Worm (Caenorhabditis elegans) whole organism, L2 larva: Measurements from ENCODE around the gene ubc-1.

Experiments used
- C34F6.9 ChIP-seq: fragments of 150-350 bp; optimal IDR thresholded peaks from 2 replicates; lab custom pipeline; 2014; ENCODE audit warnings: missing biosample characterization, missing genetic modification characterization
- R02D3.7 ChIP-seq: fragments of 150-350 bp; optimal IDR thresholded peaks from 2 replicates; lab custom pipeline; 2014; ENCODE audit warnings: missing biosample characterization, missing genetic modification characterization
- ZK546.5 ChIP-seq: sonication (generic microtip); optimal IDR thresholded peaks from 2 replicates; lab custom pipeline; 2017; ENCODE audit warnings: missing biosample characterization, missing genetic modification characterization
- aly-2 ChIP-seq: fragments of 150-350 bp; optimal IDR thresholded peaks from 2 replicates; lab custom pipeline; 2014; ENCODE audit warnings: missing biosample characterization, missing genetic modification characterization
- ceh-16 ChIP-seq: fragments of 150-350 bp; optimal IDR thresholded peaks from 2 replicates; lab custom pipeline; 2014; ENCODE audit warnings: missing biosample characterization, missing genetic modification characterization
- ceh-82 ChIP-seq: fragments of 150-350 bp; optimal IDR thresholded peaks from 2 replicates; lab custom pipeline; 2014; ENCODE audit warnings: missing biosample characterization, missing genetic modification characterization
- crh-2 ChIP-seq: sonication (generic microtip); optimal IDR thresholded peaks from 2 replicates; lab custom pipeline; 2017; ENCODE audit warnings: missing biosample characterization, missing genetic modification characterization
- egl-27 ChIP-seq: sonication (generic microtip); optimal IDR thresholded peaks from 3 replicates; lab custom pipeline; 2017; ENCODE audit warnings: missing biosample characterization, missing genetic modification reagents, missing genetic modification characterization
- fos-1 ChIP-seq: fragments of 150-350 bp; optimal IDR thresholded peaks from 2 replicates; lab custom pipeline; 2014; ENCODE audit warnings: missing biosample characterization, missing genetic modification characterization
- lin-11 ChIP-seq: fragments of 150-350 bp; sonication (generic microtip); optimal IDR thresholded peaks from 2 replicates; lab custom pipeline; 2014; ENCODE audit warnings: missing biosample characterization, missing genetic modification characterization, inconsistent platforms, mixed read lengths
- lsy-2 ChIP-seq, 2 experiments: fragments of 150-350 bp in 1 of 2; sonication (generic microtip) in 1 of 2; optimal IDR thresholded peaks; 2 replicates each; lab custom pipeline; 2014 to 2017; ENCODE audit warnings: missing biosample characterization in 2 of 2, missing genetic modification characterization in 2 of 2
- mab-5 ChIP-seq: fragments of 150-350 bp; optimal IDR thresholded peaks from 2 replicates; lab custom pipeline; 2014; ENCODE audit warnings: missing biosample characterization, missing genetic modification characterization
- mbf-1 ChIP-seq: sonication (generic microtip); optimal IDR thresholded peaks from 2 replicates; lab custom pipeline; 2017; ENCODE audit warnings: missing biosample characterization, missing genetic modification characterization
- mdl-1 ChIP-seq, 2 experiments: fragments of 150-350 bp in 1 of 2; sonication (generic microtip) in 1 of 2; optimal IDR thresholded peaks; 2 replicates each; lab custom pipeline; 2017; ENCODE audit warnings: missing biosample characterization in 2 of 2, missing genetic modification characterization in 2 of 2
- nhr-10 ChIP-seq: sonication (generic microtip); optimal IDR thresholded peaks from 2 replicates; lab custom pipeline; 2017; ENCODE audit warnings: missing biosample characterization, missing genetic modification characterization
- nhr-11 ChIP-seq: fragments of 150-350 bp; optimal IDR thresholded peaks from 2 replicates; lab custom pipeline; 2014; ENCODE audit warnings: missing biosample characterization, missing genetic modification characterization
- nhr-12 ChIP-seq: fragments of 150-350 bp; optimal IDR thresholded peaks from 2 replicates; lab custom pipeline; 2014; ENCODE audit warnings: missing biosample characterization, missing genetic modification characterization
- nhr-129 ChIP-seq: fragments of 150-350 bp; optimal IDR thresholded peaks from 2 replicates; lab custom pipeline; 2014; ENCODE audit warnings: missing biosample characterization, missing genetic modification characterization
- nhr-23 ChIP-seq: fragments of 150-350 bp; optimal IDR thresholded peaks from 2 replicates; lab custom pipeline; 2014; ENCODE audit warnings: missing biosample characterization, missing genetic modification reagents, missing genetic modification characterization
- nhr-237 ChIP-seq: fragments of 150-350 bp; optimal IDR thresholded peaks from 2 replicates; lab custom pipeline; 2014; ENCODE audit warnings: missing biosample characterization, missing genetic modification characterization
- nhr-25 ChIP-seq: fragments of 150-350 bp; sonication (generic microtip); optimal IDR thresholded peaks from 3 replicates; lab custom pipeline; 2014; ENCODE audit warnings: missing biosample characterization, missing genetic modification characterization
- nhr-6 ChIP-seq: fragments of 150-350 bp; optimal IDR thresholded peaks from 2 replicates; lab custom pipeline; 2014; ENCODE audit warnings: missing biosample characterization, missing genetic modification characterization
- peb-1 ChIP-seq: fragments of 150-350 bp; optimal IDR thresholded peaks from 2 replicates; lab custom pipeline; 2014; ENCODE audit warnings: missing biosample characterization, missing genetic modification characterization
- sem-4 ChIP-seq: fragments of 150-350 bp; optimal IDR thresholded peaks from 2 replicates; lab custom pipeline; 2014; ENCODE audit warnings: missing biosample characterization, missing genetic modification reagents, missing genetic modification characterization
- skn-1 ChIP-seq: sonication (generic microtip); optimal IDR thresholded peaks from 2 replicates; lab custom pipeline; 2017; ENCODE audit warnings: missing biosample characterization, missing genetic modification characterization
- sma-3 ChIP-seq: sonication (generic microtip); optimal IDR thresholded peaks from 2 replicates; lab custom pipeline; 2016; ENCODE audit warnings: missing genetic modification reagents, missing genetic modification characterization, missing compliant biosample characterization
- sma-9 ChIP-seq, 2 experiments: fragments of 150-350 bp in 1 of 2; sonication (generic microtip) in 1 of 2; optimal IDR thresholded peaks; 2 replicates each; lab custom pipeline; 2014 to 2016; ENCODE audit warnings: missing genetic modification characterization in 2 of 2, mild to moderate bottlenecking in 1 of 2, missing biosample characterization in 1 of 2, missing compliant biosample characterization in 1 of 2, missing genetic modification reagents in 1 of 2, moderate library complexity in 1 of 2
- snpc-4 ChIP-seq: fragments of 150-350 bp; optimal IDR thresholded peaks from 2 replicates; lab custom pipeline; 2014; ENCODE audit warnings: missing biosample characterization, missing genetic modification characterization
- unc-39 ChIP-seq: fragments of 150-350 bp; optimal IDR thresholded peaks from 2 replicates; lab custom pipeline; 2014; ENCODE audit warnings: missing biosample characterization, missing genetic modification characterization
- unc-55 ChIP-seq: fragments of 150-350 bp; sonication (generic microtip); optimal IDR thresholded peaks from 3 replicates; lab custom pipeline; 2014; ENCODE audit warnings: missing biosample characterization, missing genetic modification reagents, missing genetic modification characterization
- unc-62 ChIP-seq: fragments of 150-350 bp; optimal IDR thresholded peaks from 2 replicates; lab custom pipeline; 2014; ENCODE audit warnings: missing biosample characterization, missing genetic modification reagents, missing genetic modification characterization
- zag-1 ChIP-seq: fragments of 150-350 bp; optimal IDR thresholded peaks from 2 replicates; lab custom pipeline; 2014; ENCODE audit warnings: missing biosample characterization, missing genetic modification characterization
- ztf-1 ChIP-seq: fragments of 200-800 bp; sonication (Bioruptor generic); conservative IDR thresholded peaks from 2 replicates; pipeline ENCODE4 v1.3.6; 2022; ENCODE audit warnings: missing genetic modification characterization, missing compliant biosample characterization
- ztf-11 ChIP-seq: sonication (generic microtip); optimal IDR thresholded peaks from 2 replicates; lab custom pipeline; 2017; ENCODE audit warnings: missing biosample characterization, missing genetic modification characterization
- ztf-4 ChIP-seq: fragments of 150-350 bp; optimal IDR thresholded peaks from 2 replicates; lab custom pipeline; 2014; ENCODE audit warnings: missing biosample characterization, missing genetic modification characterization

The ubc-1 gene

ce11 chrIV:4137472-4137871 lies 34.7 kb downstream of the ubc-1 start, which contains the start of gene F49F1.9:
F49F1.9 (minus strand) TSS chrIV:4137572.
- TF ChIP-seq crh-2 (tag; lab: Kevin White, UChicago) (no peak), skn-1 (tag; lab: Kevin White, UChicago) (no peak), nhr-237 (tag; lab: Kevin White, UChicago) (no peak), nhr-129 (tag; lab: Kevin White, UChicago) (no peak), sma-9 (GFP tag; optimal IDR thresholded peaks at IDR 0.05; lab: Kevin White, UChicago) (no peak), sma-9 (tag; optimal IDR thresholded peaks at IDR 0.05; lab: Kevin White, UChicago) (no peak), mdl-1 (tag; optimal IDR thresholded peaks at IDR 0.05; lab: Kevin White, UChicago) (no peak), ztf-1 (no peak), aly-2 (tag; lab: Kevin White, UChicago) (no peak), nhr-23 (tag; lab: Kevin White, UChicago) (no peak), mab-5 (tag; lab: Kevin White, UChicago) (no peak), unc-62 (no peak), R02D3.7 (no peak), snpc-4 (tag; lab: Kevin White, UChicago) (no peak), unc-39 (tag; lab: Kevin White, UChicago) (no peak)

- TF ChIP-seq nhr-10 (no peak), ZK546.5 (tag; lab: Kevin White, UChicago) (no peak), peb-1 (no peak), lin-11 (tag; lab: Kevin White, UChicago) (no peak), ztf-4 (tag; lab: Kevin White, UChicago) (no peak), nhr-129 (tag; lab: Kevin White, UChicago) (no peak), nhr-6 (tag; lab: Kevin White, UChicago) (no peak), sma-3 (GFP tag; lab: Kevin White, UChicago) (no peak), fos-1 (tag; lab: Kevin White, UChicago) (no peak), nhr-12 (no peak), unc-55 (GFP tag; lab: Kevin White, UChicago) (no peak), R02D3.7 (no peak)
Measured at ce11 chrIV:4139022-4139421, 36.2 kb downstream of the ubc-1 start, which contains the start of gene F49F1.10. F49F1.10 (minus strand) TSS chrIV:4139122.

- TF ChIP-seq sem-4 (tag; lab: Kevin White, UChicago) (no peak), sma-9 (GFP tag; optimal IDR thresholded peaks at IDR 0.05; lab: Kevin White, UChicago) (no peak), sma-9 (tag; optimal IDR thresholded peaks at IDR 0.05; lab: Kevin White, UChicago) (no peak), aly-2 (tag; lab: Kevin White, UChicago) (no peak), fos-1 (tag; lab: Kevin White, UChicago) (no peak), ztf-11 (tag; lab: Kevin White, UChicago) (no peak), mbf-1 (tag; lab: Kevin White, UChicago) (no peak), ceh-16 (tag; lab: Kevin White, UChicago) (no peak), snpc-4 (tag; lab: Kevin White, UChicago) (no peak), ceh-82 (no peak), lsy-2 (tag; optimal IDR thresholded peaks at IDR 0.05; lab: Kevin White, UChicago) (no peak), nhr-11 (tag; lab: Kevin White, UChicago) (no peak), mdl-1 (tag; optimal IDR thresholded peaks at IDR 0.05; lab: Kevin White, UChicago) (no peak), ztf-1 (no peak)
Measured at ce11 chrIV:4140265-4140664, 37.4 kb downstream of the ubc-1 start, which contains the start of gene F49F1.18. F49F1.18 (minus strand) TSS chrIV:4140365.

ce11 chrIV:4141311-4141710 lies 38.5 kb downstream of the ubc-1 start, which contains the start of gene F49F1.11:
F49F1.11 (minus strand) TSS chrIV:4141411.
- TF ChIP-seq ztf-11 (tag; lab: Kevin White, UChicago) (no peak), sma-3 (GFP tag; lab: Kevin White, UChicago) (no peak), C34F6.9 (tag; lab: Kevin White, UChicago) (no peak), zag-1 (tag; lab: Kevin White, UChicago) (no peak), nhr-10 (no peak), nhr-25 (tag; lab: Kevin White, UChicago) (no peak), ceh-82 (no peak), unc-62 (no peak), ztf-4 (tag; lab: Kevin White, UChicago) (no peak), egl-27 (tag; lab: Kevin White, UChicago) (no peak), lsy-2 (tag; optimal IDR thresholded peaks at IDR 0.05; lab: Kevin White, UChicago) (no peak), nhr-129 (tag; lab: Kevin White, UChicago) (no peak), nhr-23 (tag; lab: Kevin White, UChicago) (no peak)
